Fruit fly (Drosophila melanogaster) whole organism, embryonic: ENCODE results near the gene CG8289.

Experiments
- Abd-B ChIP-seq: fragments of 200-800 bp; sonication (Bioruptor generic); optimal IDR thresholded peaks from 2 replicates; lab custom pipeline; 2018; ENCODE audit warnings: missing biosample characterization, mild to moderate bottlenecking, missing genetic modification characterization, moderate library complexity
- Asciz ChIP-seq: fragments of 200-800 bp; sonication (Bioruptor generic); optimal IDR thresholded peaks from 2 replicates; lab custom pipeline; 2017; ENCODE audit warnings: missing biosample characterization, mild to moderate bottlenecking, missing genetic modification characterization, missing genetic modification reagents
- BEAF-32 ChIP-seq: fragments of 200-800 bp; sonication (Bioruptor generic); optimal IDR thresholded peaks from 3 replicates; lab custom pipeline; 2017; ENCODE audit warnings: missing biosample characterization, missing genetic modification characterization, mild to moderate bottlenecking, moderate library complexity, missing genetic modification reagents
- CG10543 ChIP-seq: fragments of 200-800 bp; sonication (Bioruptor generic); optimal IDR thresholded peaks from 3 replicates; lab custom pipeline; 2017; ENCODE audit warnings: missing biosample characterization, mild to moderate bottlenecking, missing genetic modification characterization, moderate library complexity
- CG10565 ChIP-seq: fragments of 200-800 bp; sonication (Bioruptor generic); optimal IDR thresholded peaks from 3 replicates; lab custom pipeline; 2016; ENCODE audit warnings: missing biosample characterization, mild to moderate bottlenecking, missing genetic modification characterization
- CG10959 ChIP-seq: fragments of 200-800 bp; sonication (Bioruptor generic); IDR thresholded peaks from 2 replicates; pipeline ENCODE4 v1.3.6; 2022; ENCODE audit warnings: missing biosample characterization, missing genetic modification characterization
- CG11456 ChIP-seq: fragments of 200-800 bp; sonication (Bioruptor generic); IDR thresholded peaks from 3 replicates; pipeline ENCODE4 v1.3.6; 2022; ENCODE audit warnings: missing biosample characterization, missing genetic modification characterization
- CG12299 ChIP-seq: fragments of 200-800 bp; sonication (Bioruptor generic); optimal IDR thresholded peaks from 2 replicates; lab custom pipeline; 2018; ENCODE audit warnings: missing biosample characterization, mild to moderate bottlenecking, missing genetic modification characterization
- CG1233 ChIP-seq: fragments of 200-800 bp; sonication (Bioruptor generic); optimal IDR thresholded peaks from 4 replicates; lab custom pipeline; 2018; ENCODE audit warnings: missing biosample characterization, mild to moderate bottlenecking, missing genetic modification characterization
- CG13424 ChIP-seq: fragments of 200-800 bp; sonication (Bioruptor generic); optimal IDR thresholded peaks from 2 replicates; lab custom pipeline; 2019; ENCODE audit warnings: missing biosample characterization, mild to moderate bottlenecking, missing genetic modification characterization, moderate library complexity
- CG13624 ChIP-seq: fragments of 200-800 bp; sonication (Bioruptor generic); optimal IDR thresholded peaks from 2 replicates; lab custom pipeline; 2016; ENCODE audit warnings: missing biosample characterization, missing genetic modification characterization
- CG14014 ChIP-seq: fragments of 200-800 bp; sonication (Bioruptor generic); IDR thresholded peaks from 2 replicates; pipeline ENCODE4 v1.3.6; 2022; ENCODE audit warnings: missing biosample characterization, missing genetic modification characterization
- CG15269 ChIP-seq: fragments of 200-800 bp; sonication (Bioruptor generic); optimal IDR thresholded peaks from 2 replicates; lab custom pipeline; 2018; ENCODE audit warnings: missing biosample characterization, mild to moderate bottlenecking, missing genetic modification characterization, moderate library complexity
- CG15479 ChIP-seq: fragments of 200-800 bp; sonication (Bioruptor generic); optimal IDR thresholded peaks from 3 replicates; lab custom pipeline; 2019; ENCODE audit warnings: missing biosample characterization, mild to moderate bottlenecking, missing genetic modification characterization, moderate library complexity
- CG1603 ChIP-seq: fragments of 200-800 bp; sonication (Bioruptor generic); optimal IDR thresholded peaks from 2 replicates; lab custom pipeline; 2019; ENCODE audit warnings: missing biosample characterization, mild to moderate bottlenecking, missing genetic modification characterization, moderate library complexity
- CG2712 ChIP-seq: fragments of 200-800 bp; optimal IDR thresholded peaks from 3 replicates; lab custom pipeline; 2019; ENCODE audit warnings: missing biosample characterization, mild to moderate bottlenecking, missing genetic modification characterization, moderate library complexity
- CG32767 ChIP-seq: fragments of 200-800 bp; sonication (Bioruptor generic); IDR thresholded peaks from 2 replicates; pipeline ENCODE4 v1.3.6; 2022; ENCODE audit warnings: missing biosample characterization, missing genetic modification characterization
- CG4617 ChIP-seq: fragments of 200-800 bp; sonication (Bioruptor generic); optimal IDR thresholded peaks from 3 replicates; lab custom pipeline; 2016; ENCODE audit warnings: missing biosample characterization, missing genetic modification characterization, borderline replicate concordance
- CG6689 ChIP-seq: fragments of 200-800 bp; sonication (Bioruptor generic); IDR thresholded peaks from 2 replicates; pipeline ENCODE4 v1.3.6; 2022; ENCODE audit warnings: missing biosample characterization, missing genetic modification characterization
- CG6791 ChIP-seq: fragments of 200-800 bp; sonication (Bioruptor generic); IDR thresholded peaks from 3 replicates; pipeline ENCODE4 v1.3.6; 2022; ENCODE audit warnings: missing biosample characterization, missing genetic modification characterization; ENCODE audit not compliant: partially characterized antibody
- CG8924 ChIP-seq: fragments of 200-800 bp; optimal IDR thresholded peaks from 3 replicates; lab custom pipeline; 2019; ENCODE audit warnings: missing biosample characterization, mild to moderate bottlenecking, missing genetic modification characterization, moderate library complexity
- CG9215 ChIP-seq: fragments of 200-800 bp; sonication (Bioruptor generic); IDR thresholded peaks from 2 replicates; pipeline ENCODE4 v1.3.6; 2022; ENCODE audit warnings: missing biosample characterization, missing genetic modification characterization
- Dref ChIP-seq: fragments of 200-800 bp; sonication (Bioruptor generic); IDR thresholded peaks from 2 replicates; pipeline ENCODE4 v1.3.6; 2022; ENCODE audit warnings: missing biosample characterization, missing genetic modification characterization
- E2f2 ChIP-seq: fragments of 200-800 bp; sonication (Bioruptor generic); IDR thresholded peaks from 2 replicates; pipeline ENCODE4 v1.3.6; 2022; ENCODE audit warnings: missing biosample characterization, missing genetic modification characterization
- Eip74EF ChIP-seq, 2 experiments: fragments of 200-800 bp in 1 of 2; fragments of >200 bp in 1 of 2; sonication (Bioruptor generic) in 1 of 2; optimal IDR thresholded peaks; 2 replicates each; lab custom pipeline; 2017 to 2019; ENCODE audit warnings: missing biosample characterization in 2 of 2, missing genetic modification characterization in 2 of 2, mild to moderate bottlenecking in 1 of 2, moderate library complexity in 1 of 2
- Gug ChIP-seq: fragments of 200-800 bp; sonication (Bioruptor generic); IDR thresholded peaks from 4 replicates; pipeline ENCODE4 v1.3.6; 2022; ENCODE audit warnings: missing biosample characterization, missing genetic modification characterization
- Opbp ChIP-seq: fragments of 200-800 bp; sonication (Bioruptor generic); IDR thresholded peaks from 3 replicates; pipeline ENCODE4 v1.3.6; 2022; ENCODE audit warnings: missing biosample characterization, missing genetic modification characterization; ENCODE audit not compliant: partially characterized antibody
- Side ChIP-seq: fragments of 200-800 bp; sonication (Bioruptor generic); optimal IDR thresholded peaks from 2 replicates; lab custom pipeline; 2016; ENCODE audit warnings: missing biosample characterization, missing genetic modification characterization
- Trl ChIP-seq, 3 experiments: fragments of >200 bp in 2 of 3; fragments of 200-800 bp in 1 of 3; sonication (Bioruptor generic) in 1 of 3; optimal IDR thresholded peaks; 2 replicates in 1 of 3; 3 replicates in 2 of 3; lab custom pipeline; 2016 to 2017; ENCODE audit warnings: missing biosample characterization in 1 of 3, missing genetic modification characterization in 1 of 3
- Vsx1 ChIP-seq: fragments of 200-800 bp; sonication (Bioruptor generic); optimal IDR thresholded peaks from 2 replicates; lab custom pipeline; 2017; ENCODE audit warnings: missing biosample characterization, mild to moderate bottlenecking, missing genetic modification characterization, missing genetic modification reagents
- ap ChIP-seq: fragments of 200-800 bp; sonication (Bioruptor generic); IDR thresholded peaks from 2 replicates; pipeline ENCODE4 v1.3.6; 2022; ENCODE audit warnings: missing biosample characterization, missing genetic modification characterization
- bab2 ChIP-seq: fragments of 200-800 bp; sonication (Bioruptor generic); optimal IDR thresholded peaks from 2 replicates; lab custom pipeline; 2016; ENCODE audit warnings: missing biosample characterization, missing genetic modification characterization
- danr ChIP-seq: fragments of 200-800 bp; sonication (Bioruptor generic); IDR thresholded peaks from 2 replicates; pipeline ENCODE4 v1.3.6; 2022; ENCODE audit warnings: missing biosample characterization, missing genetic modification characterization
- gem ChIP-seq: fragments of 200-800 bp; sonication (Bioruptor generic); optimal IDR thresholded peaks from 2 replicates; lab custom pipeline; 2019; ENCODE audit warnings: missing biosample characterization, mild to moderate bottlenecking, missing genetic modification characterization, moderate library complexity
- gfzf ChIP-seq: fragments of 200-800 bp; sonication (Bioruptor generic); optimal IDR thresholded peaks from 2 replicates; lab custom pipeline; 2016; ENCODE audit warnings: missing biosample characterization, mild to moderate bottlenecking, missing genetic modification characterization, moderate library complexity
- her ChIP-seq: fragments of 200-800 bp; sonication (Bioruptor generic); optimal IDR thresholded peaks from 2 replicates; lab custom pipeline; 2016; ENCODE audit warnings: missing biosample characterization, missing genetic modification characterization
- knrl ChIP-seq: fragments of 200-800 bp; sonication (Bioruptor generic); IDR thresholded peaks from 3 replicates; pipeline ENCODE4 v1.3.6; 2022; ENCODE audit warnings: missing biosample characterization, missing genetic modification characterization; ENCODE audit not compliant: partially characterized antibody
- nom ChIP-seq: fragments of 200-800 bp; sonication (Bioruptor generic); optimal IDR thresholded peaks from 2 replicates; lab custom pipeline; 2017; ENCODE audit warnings: missing biosample characterization, missing genetic modification characterization, mild to moderate bottlenecking, moderate library complexity, missing genetic modification reagents
- onecut ChIP-seq: fragments of 200-800 bp; sonication (Bioruptor generic); IDR thresholded peaks from 2 replicates; pipeline ENCODE4 v1.3.6; 2022; ENCODE audit warnings: missing biosample characterization, missing genetic modification characterization
- pzg ChIP-seq: fragments of 200-800 bp; sonication (Bioruptor generic); optimal IDR thresholded peaks from 3 replicates; lab custom pipeline; 2018; ENCODE audit warnings: missing biosample characterization, mild to moderate bottlenecking, missing genetic modification characterization, moderate library complexity
- sd ChIP-seq: fragments of 200-800 bp; sonication (Bioruptor generic); optimal IDR thresholded peaks from 3 replicates; lab custom pipeline; 2018; ENCODE audit warnings: missing biosample characterization, mild to moderate bottlenecking, missing genetic modification characterization, moderate library complexity
- sens ChIP-seq: fragments of 200-800 bp; sonication (Bioruptor generic); peaks from one replicate; lab custom pipeline; 2016; ENCODE audit warnings: missing biosample characterization, missing genetic modification characterization
- sisA ChIP-seq: fragments of 200-800 bp; sonication (Bioruptor generic); IDR thresholded peaks from 2 replicates; pipeline ENCODE4 v1.3.6; 2022; ENCODE audit warnings: missing biosample characterization, missing genetic modification characterization
- sob ChIP-seq: fragments of 200-800 bp; sonication (Bioruptor generic); IDR thresholded peaks from 2 replicates; pipeline ENCODE4 v1.3.6; 2022; ENCODE audit warnings: missing biosample characterization, missing genetic modification characterization
- sqz ChIP-seq: fragments of 200-800 bp; sonication (Bioruptor generic); optimal IDR thresholded peaks from 3 replicates; lab custom pipeline; 2018; ENCODE audit warnings: missing biosample characterization, mild to moderate bottlenecking, missing genetic modification characterization

Gene CG8289

dm6 chrX:17629317-17629716 lies 6.5 kb downstream of the CG8289 start, which contains the start of gene CG8326 (continued):
- TF ChIP-seq onecut (GFP tag; lab: Robert Waterston, UW) = peak; percentile 22; the same call in 1 of the 2 replicates
- TF ChIP-seq CG4617 (GFP tag; lab: Kevin White, UChicago) = peak; percentile 19
- TF ChIP-seq Asciz (GFP tag; lab: Kevin White, UChicago) = no peak
- TF ChIP-seq danr (GFP tag; lab: Robert Waterston, UW) = no peak
- TF ChIP-seq BEAF-32 (GFP tag; lab: Kevin White, UChicago) = peak; percentile 27
- TF ChIP-seq Abd-B (GFP tag; lab: Kevin White, UChicago) = no peak
- TF ChIP-seq Eip74EF (GFP tag; optimal IDR thresholded peaks at IDR 0.05; lab: Kevin White, UChicago) = no peak

- TF ChIP-seq pzg (peak; percentile 69), CG10959 (GFP tag; lab: Robert Waterston, UW) (peak; percentile 74), Side (GFP tag; lab: Kevin White, UChicago) (no peak), CG1233 (GFP tag; lab: Kevin White, UChicago) (peak; percentile 11), Vsx1 (GFP tag; lab: Kevin White, UChicago) (peak; percentile 9), CG2712 (tag; lab: Kevin White, UChicago) (peak; percentile 40), sqz (GFP tag; lab: Kevin White, UChicago) (peak; percentile 81), CG10565 (GFP tag; lab: Kevin White, UChicago) (no peak), Gug (GFP tag; lab: Robert Waterston, UW) (no peak), CG13624 (GFP tag; lab: Kevin White, UChicago) (peak; percentile 24), Opbp (0 out of 3 replicates have a peak, but pooled peaks have one; percentile 25), gfzf (GFP tag; lab: Kevin White, UChicago) (peak; percentile 81), ap (GFP tag; lab: Robert Waterston, UW) (no peak), CG11456 (GFP tag; lab: Robert Waterston, UW) (no peak), nom (GFP tag; lab: Kevin White, UChicago) (peak; percentile 37), gem (tag; lab: Kevin White, UChicago) (peak; percentile 15), her (GFP tag; lab: Kevin White, UChicago) (no peak), CG6791 (peak; percentile 29; the same call in 2 of the 3 replicates), CG6689 (GFP tag; lab: Robert Waterston, UW) (no peak), CG1603 (tag; lab: Kevin White, UChicago) (peak; percentile 31), CG8924 (tag; lab: Kevin White, UChicago) (peak; percentile 68), CG10543 (GFP tag; lab: Kevin White, UChicago) (peak; percentile 5), Dref (GFP tag; lab: Robert Waterston, UW) (peak; percentile 37; the same call in 1 of the 2 replicates), sisA (no peak), CG14014 (peak; percentile 29; the same call in 1 of the 2 replicates), knrl (GFP tag; lab: Robert Waterston, UW) (peak; percentile 31; the same call in 1 of the 3 replicates), sob (GFP tag; lab: Robert Waterston, UW) (peak; percentile 37), CG32767 (GFP tag; lab: Robert Waterston, UW) (0 out of 2 replicates have a peak, but pooled peaks have one; percentile 20), E2f2 (peak; percentile 86), CG12299 (peak; percentile 10), CG15269 (tag; lab: Kevin White, UChicago) (peak; percentile 29), CG9215 (GFP tag; lab: Robert Waterston, UW) (no peak), bab2 (GFP tag; lab: Kevin White, UChicago) (no peak), sens (GFP tag; lab: Kevin White, UChicago) (peak; percentile 77), sd (tag; lab: Kevin White, UChicago) (peak; percentile 25), CG13424 (tag; lab: Kevin White, UChicago) (peak; percentile 12), CG15479 (no peak), Trl (optimal IDR thresholded peaks at IDR 0.05; lab: Kevin White, UChicago) (no peak), Trl (GFP tag; optimal IDR thresholded peaks at IDR 0.05; lab: Kevin White, UChicago) (no peak)
Observed at dm6 chrX:17627090-17627992, 8.5 kb downstream of the CG8289 start, which contains the start of gene stas. TSS of gene stas (minus strand) at chrX:17627895.
